Fruit fly (Drosophila melanogaster): ENCODE results near the gene CheB93a.

Gene CheB93a

DNA sequence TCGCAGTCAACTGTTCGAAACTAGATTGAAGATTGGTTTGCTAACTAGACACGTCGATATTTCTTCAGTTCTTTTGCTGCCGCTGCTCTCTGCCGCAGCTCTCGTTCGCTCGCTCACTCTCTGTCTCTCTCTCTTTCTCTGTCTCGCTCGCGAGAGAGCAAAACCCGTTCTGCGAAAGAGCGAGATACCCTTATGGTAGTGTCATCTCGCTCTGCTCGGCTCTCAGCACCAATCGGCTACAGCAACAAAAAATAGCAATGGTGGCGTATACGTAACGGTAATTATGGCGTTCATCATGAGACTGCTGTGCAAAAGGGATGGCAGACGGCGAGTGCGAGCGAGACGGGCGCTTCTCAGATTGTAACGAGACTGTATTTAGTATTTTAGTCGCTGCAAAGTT is 39.1 kb downstream of the CheB93a start, which contains the start of gene lbe (continued):
- TF ChIP-seq Nf-YC (tag; optimal IDR thresholded peaks at IDR 0.05) (peak; percentile 100), oc (tag; optimal IDR thresholded peaks at IDR 0.05) (peak; percentile 87), Camta (GFP tag; optimal IDR thresholded peaks at IDR 0.05) (no peak), CG11560 (tag; IDR thresholded peaks at IDR 0.05) (no peak), kay (GFP tag; optimal IDR thresholded peaks at IDR 0.05) (no peak), CG14441 (GFP tag; IDR thresholded peaks at IDR 0.05) (no peak)

DNA sequence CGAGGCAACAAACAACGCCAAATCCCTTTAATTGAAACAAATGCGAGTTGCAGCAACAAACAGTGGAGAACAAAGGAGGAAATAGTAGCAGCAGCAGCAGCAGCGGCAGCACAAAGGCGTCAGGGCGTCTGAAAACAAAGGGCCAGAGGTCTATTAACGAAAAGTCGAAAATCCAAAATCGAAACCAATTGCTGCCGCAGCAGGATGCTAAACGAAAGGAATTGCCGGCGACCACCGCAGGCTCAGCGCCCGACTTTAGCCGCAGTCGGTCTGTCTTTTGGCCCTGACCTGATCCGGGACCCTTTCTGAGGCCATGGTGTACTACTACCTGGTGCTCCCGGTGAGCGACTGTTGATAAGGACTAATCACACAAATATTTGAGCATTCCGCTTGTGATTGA is 40.4 kb downstream of the CheB93a start:
- no peak for TF ChIP-seq CG10274 (GFP tag; optimal IDR thresholded peaks at IDR 0.05)
- TF ChIP-seq CG15479 (GFP tag; optimal IDR thresholded peaks at IDR 0.05): peak; percentile 46
- no peak for TF ChIP-seq Tbp (GFP tag; optimal IDR thresholded peaks at IDR 0.05)
- TF ChIP-seq tll (GFP tag; optimal IDR thresholded peaks at IDR 0.05): peak in 1 of 2 experiments; percentile 85
- peak; percentile 94 for TF ChIP-seq zen (tag; optimal IDR thresholded peaks at IDR 0.05)
- TF ChIP-seq Dref (GFP tag; IDR thresholded peaks at IDR 0.05): 0 out of 2 replicates have a peak, but pooled peaks have one; percentile 24
- TF ChIP-seq prd (optimal IDR thresholded peaks at IDR 0.05): no peak
- TF ChIP-seq prd (GFP tag; IDR thresholded peaks at IDR 0.05): 0 out of 3 replicates have a peak, but pooled peaks have one; percentile 21
- peak; percentile 10 for TF ChIP-seq odd (GFP tag; optimal IDR thresholded peaks at IDR 0.05)
- TF ChIP-seq CG34224 (GFP tag; IDR thresholded peaks at IDR 0.05; ENCODE audit: partially characterized antibody): no peak
- TF ChIP-seq Hsf (GFP tag; optimal IDR thresholded peaks at IDR 0.05): no peak
- peak; percentile 61 for TF ChIP-seq D (optimal IDR thresholded peaks at IDR 0.05)
- TF ChIP-seq D (GFP tag; optimal IDR thresholded peaks at IDR 0.05): no peak

dm6 chr3R:21452108-21452507 is 44.9 kb downstream of the CheB93a start:
- TF ChIP-seq CG31224 (GFP tag; IDR thresholded peaks at IDR 0.05): no peak
- no peak for TF ChIP-seq fu2 (GFP tag; optimal IDR thresholded peaks at IDR 0.05)
- no peak for TF ChIP-seq mam (GFP tag; optimal IDR thresholded peaks at IDR 0.05)
- TF ChIP-seq CG18011 (GFP tag; optimal IDR thresholded peaks at IDR 0.05): no peak
- TF ChIP-seq sens (GFP tag): peak; percentile 36
- TF ChIP-seq CG7745 (tag; optimal IDR thresholded peaks at IDR 0.05): no peak
- no peak for TF ChIP-seq CG13424 (tag; optimal IDR thresholded peaks at IDR 0.05)
- no peak for TF ChIP-seq Lhr (GFP tag; optimal IDR thresholded peaks at IDR 0.05)
- TF ChIP-seq nmo (GFP tag; optimal IDR thresholded peaks at IDR 0.05): no peak
- peak; percentile 17 for TF ChIP-seq CG9727 (GFP tag; optimal IDR thresholded peaks at IDR 0.05)
- TF ChIP-seq CG18599 (GFP tag; optimal IDR thresholded peaks at IDR 0.05): no peak
- TF ChIP-seq Awh (GFP tag; IDR thresholded peaks at IDR 0.05): no peak
- no peak for TF ChIP-seq gcm2 (GFP tag; optimal IDR thresholded peaks at IDR 0.05)
- TF ChIP-seq CG18262 (tag; optimal IDR thresholded peaks at IDR 0.05): no peak
- no peak for TF ChIP-seq CG3281 (GFP tag; optimal IDR thresholded peaks at IDR 0.05)
- no peak for TF ChIP-seq ham (GFP tag; IDR thresholded peaks at IDR 0.05)
- TF ChIP-seq CG12744 (GFP tag; optimal IDR thresholded peaks at IDR 0.05): no peak
- peak; percentile 15; the same call in 1 of the 2 replicates for TF ChIP-seq Xrp1 (GFP tag; IDR thresholded peaks at IDR 0.05)
- peak; percentile 41 for TF ChIP-seq lbe (GFP tag; optimal IDR thresholded peaks at IDR 0.05)
- no peak for TF ChIP-seq hkb (optimal IDR thresholded peaks at IDR 0.05)
- no peak for TF ChIP-seq hkb (GFP tag; IDR thresholded peaks at IDR 0.05)
- TF ChIP-seq CG17328 (GFP tag; IDR thresholded peaks at IDR 0.05): peak; percentile 12; the same call in 1 of the 2 replicates
- no peak for TF ChIP-seq Ets97D (GFP tag; optimal IDR thresholded peaks at IDR 0.05)
- no peak for TF ChIP-seq CG12155 (GFP tag; optimal IDR thresholded peaks at IDR 0.05)
- TF ChIP-seq CG11560 (tag; IDR thresholded peaks at IDR 0.05): no peak
- no peak for TF ChIP-seq prd (optimal IDR thresholded peaks at IDR 0.05)
- TF ChIP-seq prd (GFP tag; IDR thresholded peaks at IDR 0.05): peak; percentile 61; the same call in 2 of the 3 replicates
